Fruit fly (Drosophila melanogaster) whole organism, larva: ENCODE results near the gene CG31926.

Experiments
- noc ChIP-seq: fragments of 200-800 bp; sonication (Bioruptor generic); optimal IDR thresholded peaks from 3 replicates; lab custom pipeline; 2019; ENCODE audit warnings: missing biosample characterization, mild to moderate bottlenecking, missing genetic modification characterization, moderate library complexity

Gene CG31926

dm6 chr2L:1478488-1478887 is 16.8 kb upstream of the CG31926 start:
- no peak for TF ChIP-seq noc (tag; lab: Kevin White, UChicago)

dm6 chr2L:1485975-1486665 is 9.1 kb upstream of the CG31926 start:
- no peak for TF ChIP-seq noc (tag; lab: Kevin White, UChicago)

- TF ChIP-seq noc (tag; lab: Kevin White, UChicago) = no peak
Measured at dm6 chr2L:1491791-1492345, 3.4 kb upstream of the CG31926 start, which contains the start of gene CG31928. TSS of gene CG31928 (plus strand) at chr2L:1492295.

dm6 chr2L:1493770-1494169 is 1.5 kb upstream of the CG31926 start, which contains the start of gene CG33128:
TSS of gene CG33128 (plus strand) at chr2L:1494070.
- no peak for TF ChIP-seq noc (tag; lab: Kevin White, UChicago)

dm6 chr2L:1496943-1497342 is 1.7 kb downstream of the CG31926 start, which contains the start of gene CG31661:
TSS of gene CG31661 (plus strand) at chr2L:1497243.
- no peak for TF ChIP-seq noc (tag; lab: Kevin White, UChicago)

- TF ChIP-seq noc (tag; lab: Kevin White, UChicago) = no peak
Measured at dm6 chr2L:1498966-1499554, 3.8 kb downstream of the CG31926 start.

- no peak for TF ChIP-seq noc (tag; lab: Kevin White, UChicago)
Measured at dm6 chr2L:1500312-1500711, 5.1 kb downstream of the CG31926 start, which contains the start of gene CG18131. TSS of gene CG18131 (minus strand) at chr2L:1500608.

- TF ChIP-seq noc (tag; lab: Kevin White, UChicago) = no peak
Measured at dm6 chr2L:1502459-1503101, 7.3 kb downstream of the CG31926 start, which contains the start of gene CG7420. TSS of gene CG7420 (minus strand) at chr2L:1502904.

- no peak for TF ChIP-seq noc (tag; lab: Kevin White, UChicago)
Measured at dm6 chr2L:1504288-1504687, 9.0 kb downstream of the CG31926 start.

dm6 chr2L:1509748-1510147 is 14.5 kb downstream of the CG31926 start:
- TF ChIP-seq noc (tag; lab: Kevin White, UChicago) = no peak

dm6 chr2L:1517378-1517777 is 22.1 kb downstream of the CG31926 start, which contains the start of gene CG18132:
TSS of gene CG18132 (minus strand) at chr2L:1517478.
- TF ChIP-seq noc (tag; lab: Kevin White, UChicago) = no peak

dm6 chr2L:1518022-1518421 is 22.8 kb downstream of the CG31926 start, which contains the start of gene halo:
TSS of gene halo (minus strand) at chr2L:1518148.
- TF ChIP-seq noc (tag; lab: Kevin White, UChicago) = no peak

dm6 chr2L:1520191-1520590 is 24.9 kb downstream of the CG31926 start, which contains the start of gene Or22a:
TSS of gene Or22a (plus strand) at chr2L:1520491.
- no peak for TF ChIP-seq noc (tag; lab: Kevin White, UChicago)

dm6 chr2L:1522397-1522796 is 27.1 kb downstream of the CG31926 start, which contains the start of gene Or22b:
TSS of gene Or22b (plus strand) at chr2L:1522697.
- no peak for TF ChIP-seq noc (tag; lab: Kevin White, UChicago)

- no peak for TF ChIP-seq noc (tag; lab: Kevin White, UChicago)
Measured at dm6 chr2L:1535231-1535630, 40.0 kb downstream of the CG31926 start.

- TF ChIP-seq noc (tag; lab: Kevin White, UChicago) = no peak
Measured at dm6 chr2L:1538132-1538531, 42.9 kb downstream of the CG31926 start.
